Fruit fly (Drosophila melanogaster) whole organism, embryonic: ENCODE measurements around the gene CG17359.

ENCODE experiments used
- Ada2b ChIP-seq: fragments of 200-800 bp; sonication (Bioruptor generic); IDR thresholded peaks from 2 replicates; pipeline ENCODE4 v1.3.6; 2022; ENCODE audit warnings: missing biosample characterization, missing genetic modification characterization
- BEAF-32 ChIP-seq: fragments of 200-800 bp; sonication (Bioruptor generic); optimal IDR thresholded peaks from 3 replicates; lab custom pipeline; 2017; ENCODE audit warnings: missing biosample characterization, missing genetic modification characterization, mild to moderate bottlenecking, moderate library complexity, missing genetic modification reagents
- Bdp1 ChIP-seq: fragments of 200-800 bp; sonication (Bioruptor generic); optimal IDR thresholded peaks from 3 replicates; lab custom pipeline; 2016; ENCODE audit warnings: missing biosample characterization, missing genetic modification characterization
- CG10979 ChIP-seq: fragments of 200-800 bp; sonication (Bioruptor generic); optimal IDR thresholded peaks from 2 replicates; lab custom pipeline; 2018; ENCODE audit warnings: missing biosample characterization, mild to moderate bottlenecking, missing genetic modification characterization, moderate library complexity
- CG11093 ChIP-seq: fragments of 200-800 bp; sonication (Bioruptor generic); IDR thresholded peaks from 3 replicates; pipeline ENCODE4 v1.3.6; 2022; ENCODE audit warnings: missing biosample characterization, missing genetic modification characterization
- CG11504 ChIP-seq: fragments of 200-800 bp; sonication (Bioruptor generic); optimal IDR thresholded peaks from 3 replicates; lab custom pipeline; 2019; ENCODE audit warnings: missing biosample characterization, mild to moderate bottlenecking, missing genetic modification characterization, moderate library complexity
- CG12071 ChIP-seq: fragments of 200-800 bp; sonication (Bioruptor generic); optimal IDR thresholded peaks from 3 replicates; lab custom pipeline; 2018; ENCODE audit warnings: missing biosample characterization, mild to moderate bottlenecking, missing genetic modification characterization
- CG12744 ChIP-seq: fragments of 200-800 bp; sonication (Bioruptor generic); optimal IDR thresholded peaks from 2 replicates; lab custom pipeline; 2016; ENCODE audit warnings: missing biosample characterization, missing genetic modification characterization
- CG13424 ChIP-seq: fragments of 200-800 bp; sonication (Bioruptor generic); optimal IDR thresholded peaks from 2 replicates; lab custom pipeline; 2019; ENCODE audit warnings: missing biosample characterization, mild to moderate bottlenecking, missing genetic modification characterization, moderate library complexity
- CG15011 ChIP-seq: fragments of 200-800 bp; sonication (Bioruptor generic); optimal IDR thresholded peaks from 3 replicates; lab custom pipeline; 2018; ENCODE audit warnings: missing biosample characterization, mild to moderate bottlenecking, missing genetic modification characterization
- CG15479 ChIP-seq: fragments of 200-800 bp; sonication (Bioruptor generic); optimal IDR thresholded peaks from 3 replicates; lab custom pipeline; 2019; ENCODE audit warnings: missing biosample characterization, mild to moderate bottlenecking, missing genetic modification characterization, moderate library complexity
- CG15696 ChIP-seq: fragments of 200-800 bp; sonication (Bioruptor generic); optimal IDR thresholded peaks from 2 replicates; lab custom pipeline; 2019; ENCODE audit warnings: missing biosample characterization, mild to moderate bottlenecking, missing genetic modification characterization, moderate library complexity
- CG16863 ChIP-seq: fragments of 200-800 bp; sonication (Bioruptor generic); optimal IDR thresholded peaks from 3 replicates; lab custom pipeline; 2016; ENCODE audit warnings: missing biosample characterization, missing genetic modification characterization
- CG18011 ChIP-seq: fragments of 200-800 bp; sonication (Bioruptor generic); optimal IDR thresholded peaks from 2 replicates; lab custom pipeline; 2017; ENCODE audit warnings: missing biosample characterization, missing genetic modification characterization, mild to moderate bottlenecking, moderate library complexity, missing genotype
- CG30431 ChIP-seq: fragments of 200-800 bp; sonication (Bioruptor generic); optimal IDR thresholded peaks from 2 replicates; lab custom pipeline; 2017; ENCODE audit warnings: missing biosample characterization, missing genetic modification characterization
- CG3065 ChIP-seq: fragments of 200-800 bp; sonication (Bioruptor generic); optimal IDR thresholded peaks from 2 replicates; lab custom pipeline; 2016; ENCODE audit warnings: missing biosample characterization, missing genetic modification characterization
- CG3163 ChIP-seq: fragments of 200-800 bp; sonication (Bioruptor generic); optimal IDR thresholded peaks from 3 replicates; lab custom pipeline; 2016; ENCODE audit warnings: missing biosample characterization, missing genetic modification characterization
- CG32772 ChIP-seq: fragments of 200-800 bp; sonication (Bioruptor generic); IDR thresholded peaks from 2 replicates; pipeline ENCODE4 v1.3.6; 2022; ENCODE audit warnings: missing biosample characterization, missing genetic modification characterization
- CG3726 ChIP-seq: fragments of 200-800 bp; sonication (Bioruptor generic); IDR thresholded peaks from 3 replicates; pipeline ENCODE4, ENCODE4 v1.3.6; 2022; ENCODE audit warnings: missing biosample characterization, missing genetic modification characterization
- CG4854 ChIP-seq: fragments of 200-800 bp; sonication (Bioruptor generic); optimal IDR thresholded peaks from 2 replicates; lab custom pipeline; 2016; ENCODE audit warnings: missing biosample characterization, missing genetic modification characterization, inconsistent platforms
- CG6689 ChIP-seq: fragments of 200-800 bp; sonication (Bioruptor generic); IDR thresholded peaks from 2 replicates; pipeline ENCODE4 v1.3.6; 2022; ENCODE audit warnings: missing biosample characterization, missing genetic modification characterization
- CG7987 ChIP-seq: fragments of 200-800 bp; sonication (Bioruptor generic); optimal IDR thresholded peaks from 2 replicates; lab custom pipeline; 2018; ENCODE audit warnings: missing biosample characterization, mild to moderate bottlenecking, missing genetic modification characterization, moderate library complexity
- Camta ChIP-seq: fragments of 200-800 bp; sonication (Bioruptor generic); optimal IDR thresholded peaks from 2 replicates; lab custom pipeline; 2016; ENCODE audit warnings: missing biosample characterization, missing genetic modification characterization
- Dll ChIP-seq: fragments of 200-800 bp; sonication (Bioruptor generic); IDR thresholded peaks from 4 replicates; pipeline ENCODE4 v1.3.6; 2022; ENCODE audit warnings: missing biosample characterization, missing genetic modification characterization; ENCODE audit not compliant: partially characterized antibody
- Hand ChIP-seq: fragments of 200-800 bp; sonication (Bioruptor generic); optimal IDR thresholded peaks from 2 replicates; lab custom pipeline; 2017; ENCODE audit warnings: mild to moderate bottlenecking, missing biosample characterization, missing genetic modification reagents, missing genetic modification characterization
- Lhr ChIP-seq: fragments of 200-800 bp; sonication (Bioruptor generic); optimal IDR thresholded peaks from 3 replicates; lab custom pipeline; 2017; ENCODE audit warnings: mild to moderate bottlenecking, missing biosample characterization, missing genetic modification reagents, missing genetic modification characterization
- Med ChIP-seq: fragments of 200-800 bp; sonication (Bioruptor generic); peaks from one replicate; lab custom pipeline; 2016; ENCODE audit warnings: missing biosample characterization, missing genetic modification characterization, mild to moderate bottlenecking, inconsistent platforms, moderate library complexity
- Mrtf ChIP-seq: fragments of 200-800 bp; sonication (Bioruptor generic); IDR thresholded peaks from 3 replicates; pipeline ENCODE4 v1.3.6; 2022; ENCODE audit warnings: missing biosample characterization, missing genetic modification characterization
- Spps ChIP-seq: fragments of 200-800 bp; sonication (Bioruptor generic); optimal IDR thresholded peaks from 2 replicates; lab custom pipeline; 2018; ENCODE audit warnings: missing biosample characterization, mild to moderate bottlenecking, missing genetic modification characterization
- abd-A ChIP-seq: fragments of 200-800 bp; sonication (Bioruptor generic); optimal IDR thresholded peaks from 3 replicates; lab custom pipeline; 2019; ENCODE audit warnings: missing biosample characterization, mild to moderate bottlenecking, missing genetic modification characterization, moderate library complexity
- ash1 ChIP-seq: fragments of 200-800 bp; sonication (Bioruptor generic); optimal IDR thresholded peaks from 2 replicates; lab custom pipeline; 2018; ENCODE audit warnings: missing biosample characterization, mild to moderate bottlenecking, missing genetic modification characterization
- ci ChIP-seq: fragments of 200-800 bp; sonication (Bioruptor generic); IDR thresholded peaks from 3 replicates; pipeline ENCODE4 v1.3.6; 2022; ENCODE audit warnings: missing biosample characterization, missing genetic modification characterization
- corto ChIP-seq: fragments of 200-800 bp; sonication (Bioruptor generic); optimal IDR thresholded peaks from 2 replicates; lab custom pipeline; 2016; ENCODE audit warnings: missing biosample characterization, mild to moderate bottlenecking, missing genetic modification characterization, moderate library complexity
- da ChIP-seq: fragments of 200-800 bp; sonication (Bioruptor generic); optimal IDR thresholded peaks from 2 replicates; lab custom pipeline; 2016; ENCODE audit warnings: missing biosample characterization, missing genetic modification characterization
- dpn ChIP-seq, 2 experiments: fragments of 200-800 bp; sonication (Bioruptor generic); optimal IDR thresholded peaks; 3 replicates each; lab custom pipeline; 2016; ENCODE audit warnings: missing biosample characterization in 2 of 2, missing genetic modification characterization in 2 of 2
- eve ChIP-seq, 2 experiments: fragments of >200 bp; optimal IDR thresholded peaks; 2 replicates each; lab custom pipeline; 2017; ENCODE audit warnings: missing biosample characterization in 2 of 2, missing genetic modification characterization in 2 of 2
- fd3F ChIP-seq: fragments of 200-800 bp; sonication (Bioruptor generic); optimal IDR thresholded peaks from 2 replicates; lab custom pipeline; 2018; ENCODE audit warnings: missing biosample characterization, mild to moderate bottlenecking, missing genetic modification characterization, moderate library complexity
- knrl ChIP-seq: fragments of 200-800 bp; sonication (Bioruptor generic); IDR thresholded peaks from 3 replicates; pipeline ENCODE4 v1.3.6; 2022; ENCODE audit warnings: missing biosample characterization, missing genetic modification characterization; ENCODE audit not compliant: partially characterized antibody
- lbe ChIP-seq: fragments of 200-800 bp; sonication (Bioruptor generic); optimal IDR thresholded peaks from 2 replicates; lab custom pipeline; 2016; ENCODE audit warnings: missing biosample characterization, mild to moderate bottlenecking, missing genetic modification characterization
- mam ChIP-seq: fragments of 200-800 bp; sonication (Bioruptor generic); optimal IDR thresholded peaks from 3 replicates; lab custom pipeline; 2016; ENCODE audit warnings: missing biosample characterization, missing genetic modification characterization
- pan ChIP-seq, 4 experiments: fragments of >200 bp in 3 of 4; fragments of 200-800 bp in 1 of 4; sonication (Bioruptor generic) in 1 of 4; optimal IDR thresholded peaks in 3 of 4; IDR thresholded peaks in 1 of 4; 2 replicates each; pipeline versions ENCODE4 v1.3.6 to Lab custom; 2017 to 2022; ENCODE audit warnings: missing biosample characterization in 2 of 4, missing genetic modification characterization in 2 of 4, mixed read lengths in 1 of 4
- pros ChIP-seq: fragments of 200-800 bp; sonication (Bioruptor generic); optimal IDR thresholded peaks from 3 replicates; lab custom pipeline; 2019; ENCODE audit warnings: missing biosample characterization, mild to moderate bottlenecking, missing genetic modification characterization, moderate library complexity
- salm ChIP-seq: fragments of 200-800 bp; sonication (Bioruptor generic); optimal IDR thresholded peaks from 2 replicates; lab custom pipeline; 2018; ENCODE audit warnings: missing biosample characterization, mild to moderate bottlenecking, missing genetic modification characterization
- schlank ChIP-seq: fragments of 200-800 bp; sonication (Bioruptor generic); optimal IDR thresholded peaks from 2 replicates; lab custom pipeline; 2018; ENCODE audit warnings: missing biosample characterization, mild to moderate bottlenecking, missing genetic modification characterization
- shn ChIP-seq: fragments of 200-800 bp; sonication (Bioruptor generic); optimal IDR thresholded peaks from 3 replicates; lab custom pipeline; 2016; ENCODE audit warnings: missing biosample characterization, missing genetic modification characterization
- vnd ChIP-seq: fragments of 200-800 bp; sonication (Bioruptor generic); IDR thresholded peaks from 3 replicates; pipeline ENCODE4 v1.3.6; 2022; ENCODE audit warnings: missing biosample characterization, missing genetic modification characterization; ENCODE audit not compliant: partially characterized antibody
- wdn ChIP-seq: fragments of 200-800 bp; sonication (Bioruptor generic); IDR thresholded peaks from 2 replicates; pipeline ENCODE4 v1.3.6; 2022; ENCODE audit warnings: missing biosample characterization, missing genetic modification characterization
- yki ChIP-seq: fragments of >200 bp; optimal IDR thresholded peaks from 3 replicates; lab custom pipeline; 2018

CG17359 gene

dm6 chr3L:14031171-14032126, 32.4 kb upstream of the CG17359 start, which contains the start of the genes CG6650 and endos (continued):
- peak; percentile 45 for TF ChIP-seq Lhr (GFP tag; lab: Kevin White, UChicago)
- TF ChIP-seq fd3F (GFP tag; lab: Kevin White, UChicago): no peak
- no peak for TF ChIP-seq Spps (tag; lab: Kevin White, UChicago)
- TF ChIP-seq CG10979 (tag; lab: Kevin White, UChicago): no peak
- TF ChIP-seq CG6689 (GFP tag; lab: Robert Waterston, UW): 0 out of 2 replicates have a peak, but pooled peaks have one; percentile 17
- TF ChIP-seq dpn (GFP tag; optimal IDR thresholded peaks at IDR 0.05; lab: Kevin White, UChicago): peak in 1 of 2 experiments; percentile 14
- 0 out of 3 replicates have a peak, but pooled peaks have one; percentile 15 for TF ChIP-seq ci (GFP tag; lab: Robert Waterston, UW)
- TF ChIP-seq corto (GFP tag; lab: Kevin White, UChicago): no peak
- TF ChIP-seq CG12744: no peak
- TF ChIP-seq pros (GFP tag; lab: Kevin White, UChicago): no peak
- no peak for TF ChIP-seq Camta (GFP tag; lab: Kevin White, UChicago)
- TF ChIP-seq CG3065: no peak
- TF ChIP-seq CG4854 (GFP tag; lab: Kevin White, UChicago): no peak
- TF ChIP-seq Bdp1 (GFP tag; lab: Kevin White, UChicago): no peak
- TF ChIP-seq CG18011 (GFP tag; lab: Kevin White, UChicago): no peak
- TF ChIP-seq Ada2b: no peak
- no peak for TF ChIP-seq CG3163 (GFP tag; lab: Kevin White, UChicago)
- TF ChIP-seq CG15011 (GFP tag; lab: Kevin White, UChicago): no peak
- no peak for TF ChIP-seq salm (tag; lab: Kevin White, UChicago)
- 0 out of 3 replicates have a peak, but pooled peaks have one; percentile 33 for TF ChIP-seq CG11093
- no peak for TF ChIP-seq CG7987 (GFP tag; lab: Kevin White, UChicago)
- TF ChIP-seq eve (GFP tag; optimal IDR thresholded peaks at IDR 0.05; lab: Kevin White, UChicago): no peak
- peak; percentile 83 for TF ChIP-seq BEAF-32 (GFP tag; lab: Kevin White, UChicago)
- peak; percentile 47 for TF ChIP-seq lbe (GFP tag; lab: Kevin White, UChicago)
- TF ChIP-seq Mrtf (GFP tag; lab: Robert Waterston, UW): no peak
- peak; percentile 85 for TF ChIP-seq Dll (GFP tag; lab: Robert Waterston, UW)
- TF ChIP-seq knrl (GFP tag; lab: Robert Waterston, UW): peak; percentile 80
- TF ChIP-seq CG12071 (GFP tag; lab: Kevin White, UChicago): no peak
- TF ChIP-seq CG15479 (GFP tag; lab: Kevin White, UChicago): peak; percentile 49
- no peak for TF ChIP-seq CG16863 (GFP tag; lab: Kevin White, UChicago)
- no peak for TF ChIP-seq da (GFP tag; lab: Kevin White, UChicago)
- no peak for TF ChIP-seq schlank (tag; lab: Kevin White, UChicago)
- TF ChIP-seq CG11504 (tag; lab: Kevin White, UChicago): no peak
- no peak for TF ChIP-seq pan (optimal IDR thresholded peaks at IDR 0.05; lab: Kevin White, UChicago)
- TF ChIP-seq pan (GFP tag; optimal IDR thresholded peaks at IDR 0.05 in 1 of 2, IDR thresholded peaks at IDR 0.05 in 1 of 2): no peak
- no peak for TF ChIP-seq CG3726
- TF ChIP-seq CG30431 (GFP tag; lab: Kevin White, UChicago): no peak
- no peak for TF ChIP-seq wdn (GFP tag; lab: Robert Waterston, UW)
- peak; percentile 19 for TF ChIP-seq mam (GFP tag; lab: Kevin White, UChicago)
- TF ChIP-seq shn (GFP tag; lab: Kevin White, UChicago): no peak
- TF ChIP-seq yki: no peak
- TF ChIP-seq CG15696 (tag; lab: Kevin White, UChicago): peak; percentile 48
- no peak for TF ChIP-seq ash1 (GFP tag; lab: Kevin White, UChicago)
- TF ChIP-seq Med (GFP tag; lab: Kevin White, UChicago): peak; percentile 45
- peak; percentile 40 for TF ChIP-seq CG13424 (tag; lab: Kevin White, UChicago)
- peak; percentile 50 for TF ChIP-seq Hand
- TF ChIP-seq abd-A: no peak
- TF ChIP-seq vnd (GFP tag; lab: Robert Waterston, UW): peak; percentile 73
- TF ChIP-seq CG32772 (GFP tag; lab: Robert Waterston, UW): no peak
